Fruit fly (Drosophila melanogaster) whole organism, prepupa: Measurements from ENCODE around the gene Uros1.

Experiments
- Ets96B ChIP-seq: fragments of 200-800 bp; optimal IDR thresholded peaks from 2 replicates; lab custom pipeline; 2019; ENCODE audit warnings: missing biosample characterization, mild to moderate bottlenecking, missing genetic modification characterization, moderate library complexity
- Hr39 ChIP-seq: fragments of 200-800 bp; sonication (Bioruptor generic); optimal IDR thresholded peaks from 2 replicates; lab custom pipeline; 2016; ENCODE audit warnings: missing biosample characterization, missing genetic modification characterization

- TF ChIP-seq Ets96B (tag; lab: Kevin White, UChicago) (no peak), Hr39 (GFP tag; lab: Kevin White, UChicago) (no peak)
Measured at dm6 chrX:8896845-8897775, 3.0 kb downstream of the Uros1 start.
